Fruit fly (Drosophila melanogaster) whole organism, wandering third instar larva: ENCODE measurements around the gene prd1.

ENCODE experiments used
- Mio ChIP-seq: sonication (Bioruptor generic); optimal IDR thresholded peaks from 2 replicates; lab custom pipeline; 2016; ENCODE audit warnings: missing biosample characterization, missing genetic modification characterization
- N ChIP-seq: fragments of >200 bp; optimal IDR thresholded peaks from 2 replicates; lab custom pipeline; 2018; ENCODE audit warnings: missing biosample characterization, missing external identifiers, missing genetic modification characterization
- dmrt93B ChIP-seq: fragments of 200-800 bp; sonication (Bioruptor generic); optimal IDR thresholded peaks from 2 replicates; lab custom pipeline; 2018; ENCODE audit warnings: missing biosample characterization, mild to moderate bottlenecking, missing genetic modification characterization
- ey ChIP-seq: fragments of 200-800 bp; sonication (Bioruptor generic); optimal IDR thresholded peaks from 2 replicates; lab custom pipeline; 2016; ENCODE audit warnings: missing biosample characterization, missing genetic modification characterization
- fru ChIP-seq: fragments of 200-800 bp; sonication (Bioruptor generic); optimal IDR thresholded peaks from 3 replicates; lab custom pipeline; 2016; ENCODE audit warnings: missing biosample characterization, mild to moderate bottlenecking, missing genetic modification characterization
- psq ChIP-seq: fragments of 200-800 bp; sonication (Bioruptor generic); optimal IDR thresholded peaks from 3 replicates; lab custom pipeline; 2017; ENCODE audit warnings: missing biosample characterization, mild to moderate bottlenecking, missing genetic modification characterization, moderate library complexity
- usp ChIP-seq: fragments of >200 bp; optimal IDR thresholded peaks from 2 replicates; lab custom pipeline; 2017; ENCODE audit warnings: missing biosample characterization, missing genetic modification characterization

dm6 chr3R:11819640-11819979, 32.8 kb upstream of the prd1 start:
- TF ChIP-seq Mio (GFP tag; lab: Kevin White, UChicago) (no peak), dmrt93B (GFP tag; lab: Kevin White, UChicago) (no peak), usp (GFP tag; lab: Kevin White, UChicago) (no peak), fru (GFP tag; lab: Kevin White, UChicago) (no peak), psq (GFP tag; lab: Kevin White, UChicago) (no peak), ey (GFP tag; lab: Kevin White, UChicago) (no peak), N (GFP tag; lab: Kevin White, UChicago) (no peak)
